ENCODE assay signal across 1 fruit fly cellular context in genomic region chr3L:3771406-3771935, dm6.
A peak's percentile ranks its signal among the peaks of the same experiment; 100 is the strongest.
TF ChIP-seq lines count a peak whose summit lies in the region.

No protein-coding gene starts in this region.

TF ChIP-seq in whole organism, embryonic, 481 proteins besides CTCF, POLR2A, EP300 and RAD21 (continued from another document):
- TF ChIP-seq pnt (GFP tag; optimal IDR thresholded peaks at IDR 0.05; lab: Kevin White, UChicago) (no peak), CG10654 (GFP tag; optimal IDR thresholded peaks at IDR 0.05; lab: Kevin White, UChicago) (peak; percentile 18), chif (GFP tag; optimal IDR thresholded peaks at IDR 0.05; lab: Kevin White, UChicago) (no peak), zen2 (GFP tag; IDR thresholded peaks at IDR 0.05; lab: Robert Waterston, UW; ENCODE audit: partially characterized antibody) (no peak), ara (GFP tag; IDR thresholded peaks at IDR 0.05; lab: Robert Waterston, UW) (peak; percentile 49; the same call in 1 of the 2 replicates), CG15269 (tag; optimal IDR thresholded peaks at IDR 0.05; lab: Kevin White, UChicago) (peak; percentile 93), CG10267 (tag; optimal IDR thresholded peaks at IDR 0.05; lab: Kevin White, UChicago) (peak; percentile 52), maf-S (GFP tag; optimal IDR thresholded peaks at IDR 0.05; lab: Kevin White, UChicago) (no peak), Dp (GFP tag; optimal IDR thresholded peaks at IDR 0.05; lab: Kevin White, UChicago) (no peak), nerfin-2 (GFP tag; IDR thresholded peaks at IDR 0.05; lab: Robert Waterston, UW; ENCODE audit: partially characterized antibody) (no peak), Hey (tag; optimal IDR thresholded peaks at IDR 0.05; lab: Kevin White, UChicago) (no peak), emc (GFP tag; optimal IDR thresholded peaks at IDR 0.05; lab: Kevin White, UChicago) (no peak), CG15073 (GFP tag; optimal IDR thresholded peaks at IDR 0.05; lab: Kevin White, UChicago) (no peak), CG9797 (GFP tag; optimal IDR thresholded peaks at IDR 0.05; lab: Kevin White, UChicago) (no peak), sna (GFP tag; IDR thresholded peaks at IDR 0.05; lab: Robert Waterston, UW; ENCODE audit: partially characterized antibody) (no peak), CG4360 (GFP tag; IDR thresholded peaks at IDR 0.05; lab: Robert Waterston, UW) (peak; percentile 48; the same call in 1 of the 2 replicates), nau (GFP tag; optimal IDR thresholded peaks at IDR 0.05; lab: Kevin White, UChicago) (peak; percentile 35), Ada2b (GFP tag; IDR thresholded peaks at IDR 0.05; lab: Robert Waterston, UW) (peak; percentile 92), gsb (GFP tag; IDR thresholded peaks at IDR 0.05; lab: Robert Waterston, UW) (peak; percentile 66), CG1832 (GFP tag; optimal IDR thresholded peaks at IDR 0.05; lab: Kevin White, UChicago) (no peak), CG7357 (GFP tag; IDR thresholded peaks at IDR 0.05; lab: Robert Waterston, UW) (peak; percentile 64; the same call in 1 of the 3 replicates), CHES-1-like (GFP tag; optimal IDR thresholded peaks at IDR 0.05; lab: Kevin White, UChicago) (no peak), zen (tag; optimal IDR thresholded peaks at IDR 0.05; lab: Kevin White, UChicago) (no peak), peb (GFP tag; IDR thresholded peaks at IDR 0.05; lab: Robert Waterston, UW) (peak; percentile 31; the same call in 1 of the 2 replicates), Fer3 (tag; optimal IDR thresholded peaks at IDR 0.05; lab: Kevin White, UChicago) (peak; percentile 85), fd64A (GFP tag; optimal IDR thresholded peaks at IDR 0.05; lab: Kevin White, UChicago) (no peak), CG4730 (GFP tag; IDR thresholded peaks at IDR 0.05; lab: Robert Waterston, UW) (peak; percentile 68)
